Worm (Caenorhabditis elegans) whole organism, L4/young adult: ENCODE data around the gene melo-1.

Experiments
- dao-5 ChIP-seq: sonication (generic microtip); optimal IDR thresholded peaks from 2 replicates; lab custom pipeline; 2016; ENCODE audit warnings: missing genotype, missing genetic modification characterization, moderate library complexity, missing compliant biosample characterization
- him-1 ChIP-seq: sonication (generic microtip); optimal IDR thresholded peaks from 2 replicates; lab custom pipeline; 2016; ENCODE audit warnings: missing genotype, missing genetic modification reagents, missing genetic modification characterization, missing compliant biosample characterization

- TF ChIP-seq dao-5 (tag; lab: Kevin White, UChicago) (no peak), him-1 (peak; percentile 44)
Measured at ce11 chrIV:14786374-14787136, at the start of gene melo-1.
